Fruit fly (Drosophila melanogaster) whole organism, pupa: ENCODE data around the gene Whamy.

ENCODE experiments used
- CG10348 ChIP-seq: fragments of 200-800 bp; sonication (Bioruptor generic); IDR thresholded peaks from 2 replicates; pipeline ENCODE4 v1.3.6; 2022; ENCODE audit warnings: missing biosample characterization, missing genetic modification characterization
- CG12605 ChIP-seq: fragments of 200-800 bp; sonication (Bioruptor generic); IDR thresholded peaks from 2 replicates; pipeline ENCODE4 v1.3.6; 2022; ENCODE audit warnings: missing biosample characterization, missing genetic modification characterization
- CG13204 ChIP-seq: fragments of 200-800 bp; sonication (Bioruptor generic); optimal IDR thresholded peaks from 2 replicates; lab custom pipeline; 2018; ENCODE audit warnings: missing biosample characterization, mild to moderate bottlenecking, missing genetic modification characterization, moderate library complexity
- CG14655 ChIP-seq: fragments of 200-800 bp; sonication (Bioruptor generic); optimal IDR thresholded peaks from 3 replicates; lab custom pipeline; 2017; ENCODE audit warnings: mild to moderate bottlenecking, missing biosample characterization, missing genetic modification reagents, missing genetic modification characterization
- CG15710 ChIP-seq: fragments of 200-800 bp; sonication (Bioruptor generic); optimal IDR thresholded peaks from 2 replicates; lab custom pipeline; 2018; ENCODE audit warnings: missing biosample characterization, mild to moderate bottlenecking, missing genetic modification characterization, moderate library complexity
- CG17806 ChIP-seq: fragments of 200-800 bp; sonication (Bioruptor generic); optimal IDR thresholded peaks from 2 replicates; lab custom pipeline; 2018; ENCODE audit warnings: missing biosample characterization, mild to moderate bottlenecking, missing genetic modification characterization, moderate library complexity
- CG32121 ChIP-seq: fragments of 200-800 bp; sonication (Bioruptor generic); IDR thresholded peaks from 2 replicates; pipeline ENCODE4 v1.3.6; 2022; ENCODE audit warnings: missing biosample characterization, missing genetic modification characterization
- CG34367 ChIP-seq: fragments of 200-800 bp; sonication (Bioruptor generic); optimal IDR thresholded peaks from 2 replicates; lab custom pipeline; 2018; ENCODE audit warnings: missing biosample characterization, mild to moderate bottlenecking, missing genetic modification characterization
- CG4496 ChIP-seq: fragments of 200-800 bp; sonication (Bioruptor generic); IDR thresholded peaks from 3 replicates; pipeline ENCODE4 v1.3.6; 2022; ENCODE audit warnings: missing biosample characterization, missing genetic modification characterization
- CG8159 ChIP-seq: fragments of 200-800 bp; sonication (Bioruptor generic); optimal IDR thresholded peaks from 3 replicates; lab custom pipeline; 2018; ENCODE audit warnings: missing biosample characterization, mild to moderate bottlenecking, missing genetic modification characterization, moderate library complexity
- CG8301 ChIP-seq: fragments of 200-800 bp; sonication (Bioruptor generic); optimal IDR thresholded peaks from 2 replicates; lab custom pipeline; 2018; ENCODE audit warnings: missing biosample characterization, mild to moderate bottlenecking, missing genetic modification characterization
- CG9948 ChIP-seq: fragments of 200-800 bp; sonication (Bioruptor generic); optimal IDR thresholded peaks from 2 replicates; lab custom pipeline; 2018; ENCODE audit warnings: missing biosample characterization, mild to moderate bottlenecking, missing genetic modification characterization, moderate library complexity
- D1 ChIP-seq: fragments of 200-800 bp; sonication (Bioruptor generic); optimal IDR thresholded peaks from 2 replicates; lab custom pipeline; 2018; ENCODE audit warnings: missing biosample characterization, mild to moderate bottlenecking, missing genetic modification characterization, moderate library complexity
- EcR ChIP-seq: fragments of 200-800 bp; sonication (Bioruptor generic); optimal IDR thresholded peaks from 3 replicates; lab custom pipeline; 2019; ENCODE audit warnings: missing biosample characterization, missing genetic modification characterization, mild to moderate bottlenecking, moderate library complexity, missing genetic modification reagents
- Ets98B ChIP-seq: fragments of 200-800 bp; sonication (Bioruptor generic); IDR thresholded peaks from 2 replicates; pipeline ENCODE4 v1.3.6; 2022; ENCODE audit warnings: missing biosample characterization, missing genetic modification characterization
- Pif1A ChIP-seq: fragments of 200-800 bp; sonication (Bioruptor generic); optimal IDR thresholded peaks from 3 replicates; lab custom pipeline; 2016; ENCODE audit warnings: missing biosample characterization, missing genetic modification characterization
- Pif1B ChIP-seq: fragments of 200-800 bp; sonication (Bioruptor generic); optimal IDR thresholded peaks from 3 replicates; lab custom pipeline; 2016; ENCODE audit warnings: missing biosample characterization, missing genetic modification characterization
- Snoo ChIP-seq: fragments of 200-800 bp; sonication (Bioruptor generic); optimal IDR thresholded peaks from 3 replicates; lab custom pipeline; 2017; ENCODE audit warnings: missing biosample characterization, mild to moderate bottlenecking, missing genetic modification characterization, inconsistent platforms
- fd96Ca ChIP-seq: fragments of 200-800 bp; sonication (Bioruptor generic); IDR thresholded peaks from 3 replicates; pipeline ENCODE4 v1.3.6; 2022; ENCODE audit warnings: missing biosample characterization, missing genetic modification characterization
- gl ChIP-seq: fragments of 200-800 bp; sonication (Bioruptor generic); optimal IDR thresholded peaks from 2 replicates; lab custom pipeline; 2018; ENCODE audit warnings: missing biosample characterization, mild to moderate bottlenecking, missing genetic modification characterization
- rn ChIP-seq: fragments of 200-800 bp; sonication (Bioruptor generic); IDR thresholded peaks from 2 replicates; pipeline ENCODE4 v1.3.6; 2022; ENCODE audit warnings: missing biosample characterization, missing genetic modification characterization

Gene Whamy

DNA sequence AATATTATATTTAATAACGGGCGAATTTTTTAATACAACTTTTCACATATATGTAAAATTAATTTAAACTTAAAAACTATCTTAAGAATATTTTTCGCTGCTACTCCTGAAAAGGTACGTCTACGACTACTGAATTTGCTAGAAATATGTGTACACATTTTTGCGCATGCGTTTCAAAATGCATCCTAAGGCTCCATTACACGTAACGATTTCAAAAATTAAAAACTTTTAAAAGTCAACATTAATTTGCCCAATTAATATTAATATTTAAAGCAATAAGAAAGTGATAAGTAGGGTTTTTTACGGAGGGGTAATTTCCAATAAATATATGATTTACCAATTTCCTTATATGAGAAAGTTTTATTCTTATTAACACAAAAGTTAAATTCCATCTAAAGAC lies 43.4 kb downstream of the Whamy start, which contains the start of gene FoxP:
Gene FoxP, minus strand, starts transcription at position 89 of the 400 bp plus-strand sequence.
- TF ChIP-seq CG15710 (tag; lab: Kevin White, UChicago) (no peak), CG8159 (tag; lab: Kevin White, UChicago) (no peak), CG9948 (tag; lab: Kevin White, UChicago) (no peak), Pif1A (no peak), CG10348 (no peak), CG12605 (GFP tag; lab: Robert Waterston, UW) (no peak), rn (GFP tag; lab: Robert Waterston, UW) (no peak), D1 (tag; lab: Kevin White, UChicago) (no peak), CG34367 (tag; lab: Kevin White, UChicago) (no peak), Pif1B (no peak), CG17806 (tag; lab: Kevin White, UChicago) (no peak), fd96Ca (GFP tag; lab: Robert Waterston, UW) (no peak), gl (tag; lab: Kevin White, UChicago) (no peak), Snoo (tag; lab: Kevin White, UChicago) (no peak), Ets98B (GFP tag; lab: Robert Waterston, UW) (no peak), CG13204 (GFP tag; lab: Kevin White, UChicago) (no peak), CG4496 (no peak), CG32121 (GFP tag; lab: Robert Waterston, UW) (no peak), EcR (GFP tag; lab: Kevin White, UChicago) (no peak), CG14655 (GFP tag; lab: Kevin White, UChicago) (no peak)

DNA sequence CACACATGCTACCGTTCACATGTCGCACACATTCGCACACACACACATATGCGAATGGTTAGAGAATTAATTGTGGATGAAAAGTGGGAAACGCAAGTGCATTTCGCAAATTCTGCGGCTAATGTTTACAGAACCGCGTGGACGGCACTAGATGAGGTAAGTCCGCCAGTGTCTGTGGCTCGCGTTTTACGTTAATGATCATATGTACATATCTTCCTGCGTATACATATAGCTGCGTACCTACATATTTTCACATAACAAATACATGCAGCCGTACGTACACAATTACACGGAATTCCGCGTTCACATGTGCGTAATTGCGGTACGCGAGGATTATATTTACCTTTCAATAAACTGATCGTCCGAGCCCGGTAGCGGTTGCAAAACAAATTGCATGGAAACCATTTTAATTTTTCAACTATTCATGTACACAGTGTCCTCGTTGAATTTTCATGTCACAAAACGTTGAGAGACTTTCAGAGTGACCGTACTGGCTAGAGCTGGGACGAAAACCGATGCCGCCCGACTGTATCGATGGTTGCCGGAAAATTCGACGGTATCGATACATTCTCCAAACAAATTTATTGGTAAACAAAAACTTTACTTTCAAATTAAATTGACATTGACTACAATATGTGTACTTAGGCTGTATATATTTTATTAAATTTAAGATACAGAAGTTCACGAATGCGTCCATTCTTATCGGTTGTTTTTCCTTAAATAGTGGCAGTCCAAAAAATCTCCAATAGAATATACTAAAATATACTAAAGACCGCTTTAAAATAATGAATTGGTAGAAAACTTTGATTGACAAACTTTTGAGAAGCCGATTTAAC lies 48.9 kb downstream of the Whamy start, which contains the start of gene hyd:
Gene hyd, minus strand, starts transcription at position 495 of the 836 bp plus-strand sequence.
- no peak for TF ChIP-seq CG15710 (tag; lab: Kevin White, UChicago)
- no peak for TF ChIP-seq CG8301 (tag; lab: Kevin White, UChicago)
- TF ChIP-seq Ets98B (GFP tag; lab: Robert Waterston, UW) = no peak
- TF ChIP-seq D1 (tag; lab: Kevin White, UChicago) = no peak
